Worm (Caenorhabditis elegans) whole organism, young adult: Measurements from ENCODE around the gene pgm-3.

Experiments used
- B0336.3 ChIP-seq: fragments of 200-800 bp; sonication (Bioruptor generic); IDR thresholded peaks from 2 replicates; pipeline ENCODE4 v1.3.6; 2022; ENCODE audit warnings: missing genetic modification characterization, missing compliant biosample characterization
- F37B4.10 ChIP-seq: fragments of 200-800 bp; sonication (Bioruptor generic); IDR thresholded peaks from 2 replicates; pipeline ENCODE4 v1.3.6; 2022; ENCODE audit warnings: missing genetic modification characterization, missing compliant biosample characterization
- F39B2.1 ChIP-seq: fragments of 200-800 bp; sonication (Bioruptor generic); IDR thresholded peaks from 2 replicates; pipeline ENCODE4 v1.3.6; 2022; ENCODE audit warnings: missing genetic modification reagents, missing genetic modification characterization, missing compliant biosample characterization
- F49E8.2 ChIP-seq: sonication (generic microtip); optimal IDR thresholded peaks from 3 replicates; lab custom pipeline; 2017; ENCODE audit warnings: missing genetic modification characterization, mild to moderate bottlenecking, missing compliant biosample characterization, antibody characterized with exemption, moderate library complexity; ENCODE audit not compliant: insufficient read depth
- Y53G8AR.9 ChIP-seq: fragments of 200-800 bp; sonication (Bioruptor generic); conservative IDR thresholded peaks from 2 replicates; pipeline ENCODE4 v1.3.6; 2022; ENCODE audit warnings: missing genetic modification reagents, missing genetic modification characterization, missing compliant biosample characterization
- Y67H2A.10 ChIP-seq: fragments of 200-800 bp; sonication (Bioruptor generic); conservative IDR thresholded peaks from 2 replicates; pipeline ENCODE4 v1.3.6; 2022; ENCODE audit warnings: missing genetic modification reagents, missing genetic modification characterization, missing compliant biosample characterization
- Y95B8A.8 ChIP-seq: fragments of 200-800 bp; sonication (Bioruptor generic); IDR thresholded peaks from 2 replicates; pipeline ENCODE4 v1.3.6; 2022; ENCODE audit warnings: missing genetic modification reagents, missing genetic modification characterization, missing compliant biosample characterization
- ama-1 ChIP-seq, 3 experiments: fragments of 150-350 bp in 1 of 3; sonication (generic microtip) in 2 of 3; optimal IDR thresholded peaks; 2 replicates each; lab custom pipeline; 2014 to 2018; ENCODE audit warnings: missing biosample characterization in 2 of 3, missing genetic modification characterization in 2 of 3, missing genetic modification reagents in 2 of 3
- atf-7 ChIP-seq: sonication (generic microtip); optimal IDR thresholded peaks from 2 replicates; lab custom pipeline; 2017; ENCODE audit warnings: mild to moderate bottlenecking, missing genetic modification characterization, missing compliant biosample characterization
- athp-1 ChIP-seq: sonication (generic microtip); optimal IDR thresholded peaks from 2 replicates; lab custom pipeline; 2017; ENCODE audit warnings: mild to moderate bottlenecking, missing genetic modification characterization, missing compliant biosample characterization
- attf-6 ChIP-seq: fragments of 200-800 bp; sonication (Bioruptor generic); IDR thresholded peaks from 2 replicates; pipeline ENCODE4 v1.3.6; 2022; ENCODE audit warnings: missing genetic modification reagents, missing genetic modification characterization, missing compliant biosample characterization
- bed-2 ChIP-seq: fragments of 200-800 bp; sonication (Bioruptor generic); IDR thresholded peaks from 2 replicates; pipeline ENCODE4 v1.3.6; 2022; ENCODE audit warnings: missing genetic modification reagents, missing genetic modification characterization, missing compliant biosample characterization
- ceh-100 ChIP-seq: fragments of 200-800 bp; sonication (Bioruptor generic); IDR thresholded peaks from 2 replicates; pipeline ENCODE4 v1.3.6; 2022; ENCODE audit warnings: missing genetic modification reagents, missing genetic modification characterization, missing compliant biosample characterization
- ceh-27 ChIP-seq: fragments of 200-800 bp; sonication (Bioruptor generic); optimal IDR thresholded peaks from 2 replicates; lab custom pipeline; 2018; ENCODE audit warnings: mild to moderate bottlenecking, missing genetic modification characterization, moderate library complexity, missing compliant biosample characterization
- ekl-4 ChIP-seq: fragments of 200-800 bp; sonication (Bioruptor generic); IDR thresholded peaks from 2 replicates; pipeline ENCODE4 v1.3.6; 2022; ENCODE audit warnings: missing genetic modification reagents, missing genetic modification characterization, missing compliant biosample characterization
- him-1 ChIP-seq: sonication (generic microtip); optimal IDR thresholded peaks from 2 replicates; lab custom pipeline; 2016; ENCODE audit warnings: missing genotype, missing genetic modification reagents, missing genetic modification characterization, missing compliant biosample characterization
- hmg-1.2 ChIP-seq: fragments of 200-800 bp; sonication (Bioruptor generic); IDR thresholded peaks from 2 replicates; pipeline ENCODE4 v1.3.6; 2022; ENCODE audit warnings: missing genetic modification reagents, missing genetic modification characterization, missing compliant biosample characterization
- hsf-1 ChIP-seq: fragments of 200-800 bp; sonication (Bioruptor generic); IDR thresholded peaks from 2 replicates; pipeline ENCODE4 v1.3.6; 2022; ENCODE audit warnings: missing genetic modification reagents, missing genetic modification characterization, missing compliant biosample characterization
- let-607 ChIP-seq, 2 experiments: fragments of 200-800 bp in 1 of 2; sonication (Bioruptor generic) in 1 of 2; sonication (generic microtip) in 1 of 2; optimal IDR thresholded peaks; 2 replicates each; lab custom pipeline; 2016 to 2018; ENCODE audit warnings: mild to moderate bottlenecking in 2 of 2, missing compliant biosample characterization in 2 of 2, missing genetic modification characterization in 2 of 2, moderate library complexity in 2 of 2, missing genotype in 1 of 2
- lin-54 ChIP-seq: fragments of 200-800 bp; sonication (Bioruptor generic); optimal IDR thresholded peaks from 2 replicates; lab custom pipeline; 2018; ENCODE audit warnings: mild to moderate bottlenecking, missing genetic modification characterization, missing compliant biosample characterization
- madf-3 ChIP-seq: fragments of 200-800 bp; sonication (Bioruptor generic); IDR thresholded peaks from 2 replicates; pipeline ENCODE4 v1.3.6; 2022; ENCODE audit warnings: missing genetic modification reagents, missing genetic modification characterization, missing compliant biosample characterization
- madf-6 ChIP-seq: fragments of 200-800 bp; sonication (Bioruptor generic); IDR thresholded peaks from 2 replicates; pipeline ENCODE4 v1.3.6; 2022; ENCODE audit warnings: missing genetic modification reagents, missing genetic modification characterization, missing compliant biosample characterization
- nfyb-1 ChIP-seq: fragments of 200-800 bp; sonication (Bioruptor generic); IDR thresholded peaks from 2 replicates; pipeline ENCODE4 v1.3.6; 2022; ENCODE audit warnings: missing genetic modification reagents, missing genetic modification characterization, missing compliant biosample characterization
- snpc-4 ChIP-seq, 5 experiments: fragments of 150-350 bp in 1 of 5; sonication (generic microtip) in 4 of 5; optimal IDR thresholded peaks; 2 replicates each; lab custom pipeline; 2014 to 2018; ENCODE audit warnings: missing genetic modification characterization in 5 of 5, missing biosample characterization in 3 of 5, antibody characterized with exemption in 2 of 5, mild to moderate bottlenecking in 2 of 5, missing compliant biosample characterization in 2 of 5, missing genotype in 2 of 5, moderate library complexity in 2 of 5, missing genetic modification reagents in 1 of 5
- tbp1 ChIP-seq: fragments of 200-800 bp; sonication (Bioruptor generic); optimal IDR thresholded peaks from 2 replicates; lab custom pipeline; 2018; ENCODE audit warnings: mild to moderate bottlenecking, missing genetic modification characterization, missing compliant biosample characterization
- unc-62 ChIP-seq: fragments of 150-350 bp; optimal IDR thresholded peaks from 2 replicates; lab custom pipeline; 2014; ENCODE audit warnings: missing biosample characterization, missing genetic modification reagents, missing genetic modification characterization
- xnd-1 ChIP-seq: sonication (generic microtip); optimal IDR thresholded peaks from 2 replicates; lab custom pipeline; 2016; ENCODE audit warnings: missing genotype, missing genetic modification reagents, missing genetic modification characterization, missing compliant biosample characterization
- ztf-18 ChIP-seq: sonication (generic microtip); optimal IDR thresholded peaks from 2 replicates; lab custom pipeline; 2016; ENCODE audit warnings: missing genotype, mild to moderate bottlenecking, missing genetic modification characterization, missing compliant biosample characterization
- ztf-22 ChIP-seq: fragments of 200-800 bp; sonication (Bioruptor generic); optimal IDR thresholded peaks from 2 replicates; lab custom pipeline; 2018; ENCODE audit warnings: mild to moderate bottlenecking, missing genetic modification characterization, moderate library complexity, missing compliant biosample characterization

Gene pgm-3

ce11 chrIV:8743654-8744332 lies 18.3 kb downstream of the pgm-3 start, which contains the start of gene F21D5.7 (continued):
- TF ChIP-seq atf-7 (tag; lab: Kevin White, UChicago): peak; percentile 28
- TF ChIP-seq ceh-100 (GFP tag; lab: Robert Waterston, UW): no peak
- no peak for TF ChIP-seq F39B2.1 (GFP tag; lab: Robert Waterston, UW)
- no peak for TF ChIP-seq bed-2 (GFP tag; lab: Robert Waterston, UW)
- TF ChIP-seq ztf-22 (GFP tag; lab: Kevin White, UChicago): no peak
- TF ChIP-seq, all 124 proteins: peak for 39

- TF ChIP-seq him-1: no peak
- 0 out of 2 replicates have a peak, but pooled peaks have one; percentile 14 for TF ChIP-seq Y53G8AR.9
Observed at ce11 chrIV:8745591-8746302, 20.2 kb downstream of the pgm-3 start, which contains the start of the genes F20C5.7 and parg-1. TSS of gene F20C5.7 (minus strand) at chrIV:8745691. TSS of gene parg-1 (plus strand) at chrIV:8746252.

DNA sequence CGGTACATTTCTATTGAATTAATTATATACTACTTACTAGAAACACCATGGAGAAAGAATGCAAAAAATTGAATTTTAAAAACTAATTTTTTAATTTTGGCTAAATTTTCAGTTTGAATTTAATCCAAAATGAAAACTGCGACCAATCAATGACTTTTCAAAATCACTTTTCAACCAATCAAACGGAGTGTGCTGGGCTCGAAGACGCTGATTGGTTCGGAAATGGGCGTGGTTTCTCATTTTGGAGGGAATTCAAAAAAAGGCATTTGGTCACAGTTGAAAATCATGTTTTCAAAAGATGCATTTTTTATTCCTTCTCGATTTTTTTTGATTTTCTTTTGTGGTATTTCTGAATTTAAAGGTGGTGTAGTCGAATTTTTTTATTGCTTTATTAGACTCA lies 23.4 kb downstream of the pgm-3 start:
- TF ChIP-seq ceh-27 (GFP tag; lab: Kevin White, UChicago) (no peak), madf-3 (GFP tag; lab: Robert Waterston, UW) (no peak), nfyb-1 (GFP tag; lab: Robert Waterston, UW) (0 out of 2 replicates have a peak, but pooled peaks have one; percentile 36), F49E8.2 (tag; lab: Kevin White, UChicago) (no peak), unc-62 (no peak), let-607 (tag; optimal IDR thresholded peaks at IDR 0.05; lab: Kevin White, UChicago) (no peak), attf-6 (GFP tag; lab: Robert Waterston, UW) (no peak), ztf-22 (GFP tag; lab: Kevin White, UChicago) (no peak)

ce11 chrIV:8752492-8752891 lies 27.0 kb downstream of the pgm-3 start:
- TF ChIP-seq lin-54 (peak; percentile 44), unc-62 (no peak), tbp1 (peak; percentile 24), hmg-1.2 (GFP tag; lab: Robert Waterston, UW) (0 out of 2 replicates have a peak, but pooled peaks have one; percentile 21), atf-7 (tag; lab: Kevin White, UChicago) (no peak), snpc-4 (GFP tag; optimal IDR thresholded peaks at IDR 0.05; lab: Kevin White, UChicago) (no peak), snpc-4 (tag; optimal IDR thresholded peaks at IDR 0.05; lab: Kevin White, UChicago) (peak in 1 of 4 experiments; percentile 0), athp-1 (tag; lab: Kevin White, UChicago) (peak; percentile 28), B0336.3 (GFP tag; lab: Robert Waterston, UW) (peak; percentile 69), hsf-1 (GFP tag; lab: Robert Waterston, UW) (0 out of 2 replicates have a peak, but pooled peaks have one; percentile 26), ztf-18 (tag; lab: Kevin White, UChicago) (peak; percentile 11), F37B4.10 (GFP tag; lab: Robert Waterston, UW) (no peak), madf-6 (GFP tag; lab: Robert Waterston, UW) (peak; percentile 57; the same call in 1 of the 2 replicates), ama-1 (optimal IDR thresholded peaks at IDR 0.05; lab: Kevin White, UChicago) (no peak), ama-1 (GFP tag; optimal IDR thresholded peaks at IDR 0.05; lab: Kevin White, UChicago) (peak in 1 of 2 experiments; percentile 45), xnd-1 (peak; percentile 1), ekl-4 (GFP tag; lab: Robert Waterston, UW) (peak; percentile 57), Y95B8A.8 (GFP tag; lab: Robert Waterston, UW) (0 out of 2 replicates have a peak, but pooled peaks have one; percentile 8), Y67H2A.10 (no peak)
